Worm (Caenorhabditis elegans): ENCODE data around the gene cdc-50.B.

DNA sequence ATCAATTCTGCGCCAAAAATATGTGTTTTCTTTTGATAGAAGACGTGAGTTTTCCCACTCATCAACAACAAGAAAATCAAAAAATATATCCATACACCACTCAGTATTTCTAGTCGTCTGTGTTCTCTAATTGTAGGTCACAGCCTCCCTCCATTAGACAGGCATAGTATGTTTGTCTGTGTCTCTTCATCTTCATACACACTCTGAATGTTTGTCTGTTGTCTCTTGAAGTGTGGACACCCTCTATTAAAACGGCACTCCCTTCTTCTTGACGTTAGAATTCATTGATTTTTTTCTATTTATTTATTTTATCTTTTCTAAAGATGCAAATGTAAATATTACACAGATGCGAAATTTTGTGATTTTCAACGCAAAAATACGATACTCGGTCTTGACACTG lies 27.3 kb upstream of the cdc-50.B start:
- TF ChIP-seq snpc-4 (GFP tag; optimal IDR thresholded peaks at IDR 0.05) = no peak
- TF ChIP-seq snpc-4 (tag; optimal IDR thresholded peaks at IDR 0.05) = no peak
- TF ChIP-seq efl-1 (GFP tag; optimal IDR thresholded peaks at IDR 0.05) = no peak
- TF ChIP-seq pbrm-1 (GFP tag; IDR thresholded peaks at IDR 0.05) = no peak
- no peak for TF ChIP-seq unc-130 (GFP tag; optimal IDR thresholded peaks at IDR 0.05)
- no peak for TF ChIP-seq akir-1 (GFP tag; optimal IDR thresholded peaks at IDR 0.05)
- no peak for TF ChIP-seq attf-3 (GFP tag; conservative IDR thresholded peaks at IDR 0.05)
- TF ChIP-seq ama-1 (optimal IDR thresholded peaks at IDR 0.05) = no peak
- no peak for TF ChIP-seq ama-1 (GFP tag; optimal IDR thresholded peaks at IDR 0.05)
- no peak for TF ChIP-seq let-607 (tag; optimal IDR thresholded peaks at IDR 0.05)

All from whole organism, young adult.